Worm (Caenorhabditis elegans): Measurements from ENCODE around the gene inx-3.

inx-3 gene

ce11 chrX:5976206-5976960 lies 19.6 kb upstream of the inx-3 start:
- TF ChIP-seq flt-1 (GFP tag; IDR thresholded peaks at IDR 0.05) (no peak), ztf-23 (GFP tag; IDR thresholded peaks at IDR 0.05) (no peak), med-1 (GFP tag; optimal IDR thresholded peaks at IDR 0.05; ENCODE audit: insufficient read depth) (no peak), ztf-29 (GFP tag; IDR thresholded peaks at IDR 0.05) (no peak)

- no peak for TF ChIP-seq klf-2 (GFP tag; conservative IDR thresholded peaks at IDR 0.05)
- no peak for TF ChIP-seq ztf-29 (GFP tag; IDR thresholded peaks at IDR 0.05)
- no peak for TF ChIP-seq tab-1 (GFP tag; IDR thresholded peaks at IDR 0.05)
- no peak for TF ChIP-seq med-1 (GFP tag; optimal IDR thresholded peaks at IDR 0.05; ENCODE audit: insufficient read depth)
- TF ChIP-seq ref-1 (GFP tag; conservative IDR thresholded peaks at IDR 0.05): no peak
- TF ChIP-seq cog-1 (tag; optimal IDR thresholded peaks at IDR 0.05): no peak
- TF ChIP-seq T22C8.4 (GFP tag; IDR thresholded peaks at IDR 0.05): no peak
- TF ChIP-seq flt-1 (GFP tag; IDR thresholded peaks at IDR 0.05): no peak
- TF ChIP-seq ztf-23 (GFP tag; IDR thresholded peaks at IDR 0.05): no peak
These were observed 18.2 kb upstream of the inx-3 start, which contains the start of gene kin-2 for ce11 chrX:5977754-5978153. kin-2 (minus strand) TSS chrX:5977854.

ce11 chrX:5981698-5982097 lies 14.3 kb upstream of the inx-3 start:
- TF ChIP-seq ztf-29 (GFP tag; IDR thresholded peaks at IDR 0.05) (no peak), cog-1 (tag; optimal IDR thresholded peaks at IDR 0.05) (no peak), ref-1 (GFP tag; conservative IDR thresholded peaks at IDR 0.05) (no peak), T22C8.4 (GFP tag; IDR thresholded peaks at IDR 0.05) (no peak), klf-2 (GFP tag; conservative IDR thresholded peaks at IDR 0.05) (no peak), flt-1 (GFP tag; IDR thresholded peaks at IDR 0.05) (no peak)

- TF ChIP-seq med-1 (GFP tag; optimal IDR thresholded peaks at IDR 0.05; ENCODE audit: insufficient read depth) (no peak), ztf-29 (GFP tag; IDR thresholded peaks at IDR 0.05) (no peak), flt-1 (GFP tag; IDR thresholded peaks at IDR 0.05) (no peak), tab-1 (GFP tag; IDR thresholded peaks at IDR 0.05) (no peak), T22C8.4 (GFP tag; IDR thresholded peaks at IDR 0.05) (no peak), ztf-23 (GFP tag; IDR thresholded peaks at IDR 0.05) (no peak), cog-1 (tag; optimal IDR thresholded peaks at IDR 0.05) (no peak), klf-2 (GFP tag; conservative IDR thresholded peaks at IDR 0.05) (no peak), ref-1 (GFP tag; conservative IDR thresholded peaks at IDR 0.05) (no peak)
These were observed 13.2 kb upstream of the inx-3 start for ce11 chrX:5982799-5983198.

- TF ChIP-seq med-1 (GFP tag; optimal IDR thresholded peaks at IDR 0.05; ENCODE audit: insufficient read depth): no peak
These were observed 12.7 kb upstream of the inx-3 start for ce11 chrX:5983267-5983666.

- peak; percentile 62; the same call in 1 of the 2 replicates for TF ChIP-seq ztf-29 (GFP tag; IDR thresholded peaks at IDR 0.05)
- no peak for TF ChIP-seq med-1 (GFP tag; optimal IDR thresholded peaks at IDR 0.05; ENCODE audit: insufficient read depth)
- no peak for TF ChIP-seq T22C8.4 (GFP tag; IDR thresholded peaks at IDR 0.05)
- peak; percentile 91 for TF ChIP-seq cog-1 (tag; optimal IDR thresholded peaks at IDR 0.05)
- 0 out of 2 replicates have a peak, but pooled peaks have one; percentile 9 for TF ChIP-seq ref-1 (GFP tag; conservative IDR thresholded peaks at IDR 0.05)
- peak; percentile 41; the same call in 1 of the 2 replicates for TF ChIP-seq flt-1 (GFP tag; IDR thresholded peaks at IDR 0.05)
- peak; percentile 54; the same call in 1 of the 2 replicates for TF ChIP-seq ztf-23 (GFP tag; IDR thresholded peaks at IDR 0.05)
These were observed 11.3 kb upstream of the inx-3 start, which contains the start of gene klp-13 for ce11 chrX:5984581-5985039. klp-13 (plus strand) TSS chrX:5984989.

- TF ChIP-seq ztf-29 (GFP tag; IDR thresholded peaks at IDR 0.05) (no peak), flt-1 (GFP tag; IDR thresholded peaks at IDR 0.05) (no peak), med-1 (GFP tag; optimal IDR thresholded peaks at IDR 0.05; ENCODE audit: insufficient read depth) (no peak), cog-1 (tag; optimal IDR thresholded peaks at IDR 0.05) (no peak), T22C8.4 (GFP tag; IDR thresholded peaks at IDR 0.05) (no peak), klf-2 (GFP tag; conservative IDR thresholded peaks at IDR 0.05) (no peak), ref-1 (GFP tag; conservative IDR thresholded peaks at IDR 0.05) (no peak), tab-1 (GFP tag; IDR thresholded peaks at IDR 0.05) (no peak), ztf-23 (GFP tag; IDR thresholded peaks at IDR 0.05) (no peak)
These were observed 10.2 kb upstream of the inx-3 start for ce11 chrX:5985720-5986119.

- TF ChIP-seq cog-1 (tag; optimal IDR thresholded peaks at IDR 0.05): no peak
- no peak for TF ChIP-seq ref-1 (GFP tag; conservative IDR thresholded peaks at IDR 0.05)
- TF ChIP-seq klf-2 (GFP tag; conservative IDR thresholded peaks at IDR 0.05): no peak
- no peak for TF ChIP-seq T22C8.4 (GFP tag; IDR thresholded peaks at IDR 0.05)
- no peak for TF ChIP-seq med-1 (GFP tag; optimal IDR thresholded peaks at IDR 0.05; ENCODE audit: insufficient read depth)
- no peak for TF ChIP-seq ztf-29 (GFP tag; IDR thresholded peaks at IDR 0.05)
- TF ChIP-seq flt-1 (GFP tag; IDR thresholded peaks at IDR 0.05): no peak
- no peak for TF ChIP-seq ztf-23 (GFP tag; IDR thresholded peaks at IDR 0.05)
- TF ChIP-seq tab-1 (GFP tag; IDR thresholded peaks at IDR 0.05): no peak
These were observed 8.0 kb upstream of the inx-3 start for ce11 chrX:5987910-5988309.

ce11 chrX:5992770-5993169 lies 3.2 kb upstream of the inx-3 start, which contains the start of gene F22F4.5:
F22F4.5 (minus strand) TSS chrX:5992870.
- TF ChIP-seq flt-1 (GFP tag; IDR thresholded peaks at IDR 0.05) (no peak), tab-1 (GFP tag; IDR thresholded peaks at IDR 0.05) (no peak), ref-1 (GFP tag; conservative IDR thresholded peaks at IDR 0.05) (no peak), ztf-23 (GFP tag; IDR thresholded peaks at IDR 0.05) (no peak), med-1 (GFP tag; optimal IDR thresholded peaks at IDR 0.05; ENCODE audit: insufficient read depth) (no peak), cog-1 (tag; optimal IDR thresholded peaks at IDR 0.05) (no peak)

ce11 chrX:5994004-5994403 lies 2.0 kb upstream of the inx-3 start:
- TF ChIP-seq T22C8.4 (GFP tag; IDR thresholded peaks at IDR 0.05): no peak
- TF ChIP-seq med-1 (GFP tag; optimal IDR thresholded peaks at IDR 0.05; ENCODE audit: insufficient read depth): no peak
- no peak for TF ChIP-seq ztf-29 (GFP tag; IDR thresholded peaks at IDR 0.05)
- TF ChIP-seq ref-1 (GFP tag; conservative IDR thresholded peaks at IDR 0.05): no peak
- TF ChIP-seq ztf-23 (GFP tag; IDR thresholded peaks at IDR 0.05): no peak
- no peak for TF ChIP-seq cog-1 (tag; optimal IDR thresholded peaks at IDR 0.05)
- no peak for TF ChIP-seq tab-1 (GFP tag; IDR thresholded peaks at IDR 0.05)
- TF ChIP-seq flt-1 (GFP tag; IDR thresholded peaks at IDR 0.05): no peak
- TF ChIP-seq klf-2 (GFP tag; conservative IDR thresholded peaks at IDR 0.05): no peak

Measured in whole organism, midembryonic.